Worm (Caenorhabditis elegans) whole organism, late embryonic: ENCODE measurements around the gene B0334.10.

Experiments
- fkh-10 ChIP-seq: fragments of 150-350 bp; optimal IDR thresholded peaks from 2 replicates; lab custom pipeline; 2014; ENCODE audit warnings: missing biosample characterization, missing genetic modification reagents, missing genetic modification characterization
- unc-3 ChIP-seq, 2 experiments: fragments of 200-800 bp in 1 of 2; sonication (Bioruptor generic) in 1 of 2; sonication (generic microtip) in 1 of 2; conservative IDR thresholded peaks in 1 of 2; optimal IDR thresholded peaks in 1 of 2; 2 replicates each; pipeline versions ENCODE4 v1.3.6 to Lab custom; 2016 to 2022; ENCODE audit warnings: missing compliant biosample characterization in 2 of 2, missing genetic modification characterization in 2 of 2, missing genetic modification reagents in 1 of 2

DNA sequence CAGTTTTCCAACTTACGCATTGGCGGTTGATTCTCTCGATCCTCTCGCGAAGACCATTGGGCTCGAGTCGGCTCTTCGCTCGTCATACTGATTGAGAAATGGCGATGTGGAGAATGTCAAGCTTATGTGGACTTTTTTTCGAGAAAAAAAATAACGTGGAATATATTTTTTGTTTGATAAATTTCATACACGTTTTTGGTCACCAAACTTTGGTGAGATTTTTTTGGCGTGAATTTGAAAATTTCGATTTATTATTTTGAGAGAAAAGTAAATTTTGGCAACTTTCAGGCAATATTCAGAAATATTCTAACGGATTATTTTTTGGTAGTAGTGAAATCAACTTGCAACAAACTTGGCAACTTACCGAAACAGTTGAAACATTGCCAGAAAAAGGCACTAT lies 39.2 kb upstream of the B0334.10 start, which contains the start of gene W02B12.12:
- no peak for TF ChIP-seq fkh-10 (GFP tag; lab: Kevin White, UChicago)
- no peak for TF ChIP-seq unc-3 (GFP tag; conservative IDR thresholded peaks at IDR 0.05; lab: Robert Waterston, UW)
- TF ChIP-seq unc-3 (tag; optimal IDR thresholded peaks at IDR 0.05; lab: Kevin White, UChicago), result no peak
